Worm (Caenorhabditis elegans) whole organism, L4/young adult: ENCODE data around the gene cisd-1.

Experiments
- W03F9.2 ChIP-seq: fragments of 150-350 bp; optimal IDR thresholded peaks from 2 replicates; lab custom pipeline; 2014; ENCODE audit warnings: missing biosample characterization, missing genetic modification characterization
- dao-5 ChIP-seq: sonication (generic microtip); optimal IDR thresholded peaks from 2 replicates; lab custom pipeline; 2016; ENCODE audit warnings: missing genotype, missing genetic modification characterization, moderate library complexity, missing compliant biosample characterization
- him-1 ChIP-seq: sonication (generic microtip); optimal IDR thresholded peaks from 2 replicates; lab custom pipeline; 2016; ENCODE audit warnings: missing genotype, missing genetic modification reagents, missing genetic modification characterization, missing compliant biosample characterization

cisd-1 gene

ce11 chrII:11431584-11431983 lies 37.8 kb downstream of the cisd-1 start, which contains the start of gene C05D12.4:
Gene C05D12.4 (plus strand): TSS chrII:11431884.
- TF ChIP-seq dao-5 (tag; lab: Kevin White, UChicago), result no peak
- no peak for TF ChIP-seq him-1 (tag; lab: Kevin White, UChicago)
- no peak for TF ChIP-seq W03F9.2

ce11 chrII:11428599-11428998 lies 40.8 kb downstream of the cisd-1 start:
- no peak for TF ChIP-seq dao-5 (tag; lab: Kevin White, UChicago)
- TF ChIP-seq him-1 (tag; lab: Kevin White, UChicago), result no peak
- TF ChIP-seq W03F9.2, result no peak

- no peak for TF ChIP-seq W03F9.2
- TF ChIP-seq dao-5 (tag; lab: Kevin White, UChicago), result no peak
- no peak for TF ChIP-seq him-1 (tag; lab: Kevin White, UChicago)
These were observed 42.1 kb downstream of the cisd-1 start for ce11 chrII:11427322-11427721.

- TF ChIP-seq W03F9.2 (no peak), him-1 (tag; lab: Kevin White, UChicago) (no peak), dao-5 (tag; lab: Kevin White, UChicago) (no peak)
These were observed 44.7 kb downstream of the cisd-1 start, which contains the start of gene C05D12.3 for ce11 chrII:11424579-11425316. Gene C05D12.3 (plus strand): TSS chrII:11425266.

ce11 chrII:11424032-11424431 lies 45.4 kb downstream of the cisd-1 start:
- no peak for TF ChIP-seq him-1 (tag; lab: Kevin White, UChicago)
- TF ChIP-seq dao-5 (tag; lab: Kevin White, UChicago), result no peak
